Worm (Caenorhabditis elegans) whole organism, late embryonic: Measurements from ENCODE around the gene col-74.

Experiments used
- ama-1 ChIP-seq: fragments of 150-350 bp; optimal IDR thresholded peaks from 2 replicates; lab custom pipeline; 2014
- ets-4 ChIP-seq: sonication (generic microtip); optimal IDR thresholded peaks from 2 replicates; lab custom pipeline; 2016; ENCODE audit warnings: missing genetic modification characterization, missing compliant biosample characterization
- fkh-10 ChIP-seq: fragments of 150-350 bp; optimal IDR thresholded peaks from 2 replicates; lab custom pipeline; 2014; ENCODE audit warnings: missing biosample characterization, missing genetic modification reagents, missing genetic modification characterization
- fkh-6 ChIP-seq: sonication (generic microtip); optimal IDR thresholded peaks from 2 replicates; lab custom pipeline; 2016; ENCODE audit warnings: missing genetic modification characterization, missing compliant biosample characterization
- nfya-1 ChIP-seq: sonication (generic microtip); optimal IDR thresholded peaks from 2 replicates; lab custom pipeline; 2017; ENCODE audit warnings: missing genetic modification characterization, mild to moderate bottlenecking, missing compliant biosample characterization, antibody characterized with exemption, moderate library complexity
- sdc-2 ChIP-seq: sonication (generic microtip); optimal IDR thresholded peaks from 2 replicates; lab custom pipeline; 2016; ENCODE audit warnings: missing genotype, missing genetic modification characterization, missing compliant biosample characterization
- syd-9 ChIP-seq: sonication (generic microtip); optimal IDR thresholded peaks from 2 replicates; lab custom pipeline; 2016; ENCODE audit warnings: mild to moderate bottlenecking, missing genetic modification characterization, moderate library complexity, missing compliant biosample characterization

DNA sequence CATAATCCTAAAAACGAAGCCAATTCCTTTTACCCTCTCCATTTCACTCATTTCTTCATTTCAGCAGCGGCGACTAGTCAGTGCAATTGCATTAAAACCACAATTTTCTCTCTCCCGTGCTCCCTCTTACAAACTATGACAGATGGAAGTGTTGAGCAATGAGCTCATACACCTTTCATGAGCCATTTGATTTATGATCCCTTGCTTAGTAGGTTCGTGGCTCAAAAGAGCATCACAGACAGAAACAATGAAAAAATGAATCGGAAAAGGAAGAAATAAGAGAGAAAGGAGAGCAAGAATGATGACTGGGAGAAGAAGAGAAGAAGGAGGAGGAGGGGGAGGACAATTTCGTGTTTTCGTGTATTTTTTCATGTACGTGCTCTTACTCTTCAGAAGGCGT is 41.3 kb downstream of the col-74 start:
- no peak for TF ChIP-seq syd-9 (tag; lab: Kevin White, UChicago)
- no peak for TF ChIP-seq sdc-2 (tag; lab: Kevin White, UChicago)
- TF ChIP-seq nfya-1 (tag; lab: Kevin White, UChicago) = no peak
- TF ChIP-seq fkh-6 (tag; lab: Kevin White, UChicago) = no peak
- TF ChIP-seq ama-1 = no peak
- TF ChIP-seq ets-4 (tag; lab: Kevin White, UChicago) = no peak
- no peak for TF ChIP-seq fkh-10 (GFP tag; lab: Kevin White, UChicago)
